Worm (Caenorhabditis elegans) whole organism, L3 larva: ENCODE measurements around the gene C39E9.7.

ENCODE experiments used
- R02D3.7 ChIP-seq: fragments of 150-350 bp; optimal IDR thresholded peaks from 2 replicates; lab custom pipeline; 2014; ENCODE audit warnings: missing biosample characterization, missing genetic modification characterization
- aly-2 ChIP-seq: fragments of 150-350 bp; optimal IDR thresholded peaks from 2 replicates; lab custom pipeline; 2014; ENCODE audit warnings: missing biosample characterization, missing genetic modification characterization
- ama-1 ChIP-seq: fragments of 150-350 bp; optimal IDR thresholded peaks from 2 replicates; lab custom pipeline; 2018
- lin-15B ChIP-seq: fragments of 150-350 bp; optimal IDR thresholded peaks from 2 replicates; lab custom pipeline; 2014; ENCODE audit warnings: missing biosample characterization, missing genetic modification characterization
- mdl-1 ChIP-seq: fragments of 150-350 bp; optimal IDR thresholded peaks from 2 replicates; lab custom pipeline; 2014; ENCODE audit warnings: missing biosample characterization, missing genetic modification characterization
- nfya-1 ChIP-seq: sonication (generic microtip); optimal IDR thresholded peaks from 2 replicates; lab custom pipeline; 2017; ENCODE audit warnings: missing genetic modification characterization, mild to moderate bottlenecking, missing compliant biosample characterization, antibody characterized with exemption, moderate library complexity; ENCODE audit not compliant: insufficient read depth
- nhr-25 ChIP-seq: sonication (generic microtip); optimal IDR thresholded peaks from 2 replicates; lab custom pipeline; 2017; ENCODE audit warnings: missing biosample characterization, missing genetic modification characterization
- snpc-4 ChIP-seq: fragments of 150-350 bp; optimal IDR thresholded peaks from 2 replicates; lab custom pipeline; 2014; ENCODE audit warnings: missing biosample characterization, missing genetic modification characterization
- unc-62 ChIP-seq: fragments of 150-350 bp; sonication (generic microtip); optimal IDR thresholded peaks from 4 replicates; lab custom pipeline; 2014; ENCODE audit warnings: missing biosample characterization, missing genetic modification reagents, missing genetic modification characterization

DNA sequence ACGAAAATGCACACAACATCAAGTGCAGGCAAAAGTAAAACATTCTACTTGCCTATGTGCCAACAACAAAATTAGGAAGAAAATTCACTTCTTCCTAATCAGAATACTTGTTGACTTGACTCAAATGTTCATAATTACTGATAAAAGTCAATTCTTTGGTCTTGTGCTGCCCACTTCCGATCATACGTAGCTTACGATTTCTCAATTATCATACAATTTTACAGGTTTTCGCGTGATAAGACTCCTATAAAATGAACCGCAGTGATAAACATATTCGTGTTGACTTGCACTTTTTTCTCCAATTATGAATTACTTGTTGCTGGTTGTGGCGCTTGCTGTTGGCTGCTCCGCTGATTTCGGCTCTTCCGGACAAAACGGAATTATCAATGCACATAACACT is 19.1 kb downstream of the C39E9.7 start, which contains the start of gene scl-2:
- no peak for TF ChIP-seq nfya-1 (tag; lab: Kevin White, UChicago)
- no peak for TF ChIP-seq lin-15B (tag; lab: Kevin White, UChicago)
- no peak for TF ChIP-seq R02D3.7 (tag; lab: Kevin White, UChicago)
- no peak for TF ChIP-seq unc-62
- no peak for TF ChIP-seq snpc-4 (tag; lab: Kevin White, UChicago)
- TF ChIP-seq mdl-1 (tag; lab: Kevin White, UChicago), result no peak
- TF ChIP-seq ama-1, result no peak
- TF ChIP-seq aly-2 (tag; lab: Kevin White, UChicago), result no peak
- TF ChIP-seq nhr-25, result no peak
